Worm (Caenorhabditis elegans): Measurements from ENCODE around the gene rpl-20.

ce11 chrIV:4710459-4710858 is 39.1 kb downstream of the rpl-20 start, which contains the start of gene cif-1:
- TF ChIP-seq lin-15B (tag; optimal IDR thresholded peaks at IDR 0.05) (no peak), pha-4 (tag; optimal IDR thresholded peaks at IDR 0.05) (no peak), elt-1 (tag; optimal IDR thresholded peaks at IDR 0.05) (no peak), nhr-76 (tag; optimal IDR thresholded peaks at IDR 0.05) (no peak), zag-1 (tag; optimal IDR thresholded peaks at IDR 0.05) (no peak), skn-1 (tag; optimal IDR thresholded peaks at IDR 0.05) (no peak), nhr-11 (tag; optimal IDR thresholded peaks at IDR 0.05) (no peak), pqm-1 (tag; optimal IDR thresholded peaks at IDR 0.05) (no peak), ama-1 (optimal IDR thresholded peaks at IDR 0.05) (no peak), egl-27 (tag; optimal IDR thresholded peaks at IDR 0.05) (no peak)

Data from whole organism, L3 larva.